Fruit fly (Drosophila melanogaster) whole organism, prepupa: Measurements from ENCODE around the gene CG5177.

ENCODE experiments used
- Blimp-1 ChIP-seq: fragments of 200-800 bp; sonication (Bioruptor generic); optimal IDR thresholded peaks from 3 replicates; lab custom pipeline; 2017; ENCODE audit warnings: missing biosample characterization, missing genetic modification characterization, mild to moderate bottlenecking, moderate library complexity, missing genetic modification reagents
- CG10631 ChIP-seq: fragments of 200-800 bp; sonication (Bioruptor generic); optimal IDR thresholded peaks from 2 replicates; lab custom pipeline; 2016; ENCODE audit warnings: missing biosample characterization, missing genetic modification characterization
- CG11294 ChIP-seq: fragments of 200-800 bp; sonication (Bioruptor generic); IDR thresholded peaks from 2 replicates; pipeline ENCODE4 v1.3.6; 2022; ENCODE audit warnings: missing biosample characterization, missing genetic modification characterization
- CG11902 ChIP-seq: fragments of 200-800 bp; sonication (Bioruptor generic); optimal IDR thresholded peaks from 3 replicates; lab custom pipeline; 2016; ENCODE audit warnings: missing biosample characterization, missing genetic modification characterization
- CG15336 ChIP-seq: fragments of 200-800 bp; sonication (Bioruptor generic); IDR thresholded peaks from 2 replicates; pipeline ENCODE4 v1.3.6; 2022; ENCODE audit warnings: missing biosample characterization, missing genetic modification characterization
- CG1621 ChIP-seq: fragments of 200-800 bp; sonication (Bioruptor generic); optimal IDR thresholded peaks from 3 replicates; lab custom pipeline; 2018; ENCODE audit warnings: missing biosample characterization, mild to moderate bottlenecking, missing genetic modification characterization
- CG3032 ChIP-seq: fragments of 200-800 bp; optimal IDR thresholded peaks from 2 replicates; lab custom pipeline; 2019; ENCODE audit warnings: missing biosample characterization, mild to moderate bottlenecking, missing genetic modification characterization, moderate library complexity
- CG31627 ChIP-seq: fragments of 200-800 bp; sonication (Bioruptor generic); optimal IDR thresholded peaks from 3 replicates; lab custom pipeline; 2016; ENCODE audit warnings: missing biosample characterization, missing genetic modification characterization
- CG6276 ChIP-seq: fragments of 200-800 bp; sonication (Bioruptor generic); optimal IDR thresholded peaks from 2 replicates; lab custom pipeline; 2017; ENCODE audit warnings: missing biosample characterization, mild to moderate bottlenecking, missing genetic modification characterization
- CG6792 ChIP-seq: fragments of 200-800 bp; sonication (Bioruptor generic); optimal IDR thresholded peaks from 3 replicates; lab custom pipeline; 2016; ENCODE audit warnings: missing biosample characterization, missing genetic modification characterization
- CG7368 ChIP-seq: fragments of 200-800 bp; sonication (Bioruptor generic); optimal IDR thresholded peaks from 3 replicates; lab custom pipeline; 2016; ENCODE audit warnings: missing biosample characterization, missing genetic modification characterization
- CG8119 ChIP-seq: fragments of 200-800 bp; sonication (Bioruptor generic); IDR thresholded peaks from 3 replicates; pipeline ENCODE4 v1.3.6; 2022; ENCODE audit warnings: missing biosample characterization, missing genetic modification characterization
- CG8632 ChIP-seq: fragments of 200-800 bp; sonication (Bioruptor generic); optimal IDR thresholded peaks from 3 replicates; lab custom pipeline; 2016; ENCODE audit warnings: missing biosample characterization, missing genetic modification characterization
- CG9139 ChIP-seq: fragments of 200-800 bp; sonication (Bioruptor generic); optimal IDR thresholded peaks from 3 replicates; lab custom pipeline; 2017; ENCODE audit warnings: missing biosample characterization, mild to moderate bottlenecking, missing genetic modification characterization
- Ets21C ChIP-seq: fragments of 200-800 bp; sonication (Bioruptor generic); optimal IDR thresholded peaks from 3 replicates; lab custom pipeline; 2016; ENCODE audit warnings: missing biosample characterization, missing genetic modification characterization
- Gug ChIP-seq: fragments of 200-800 bp; sonication (Bioruptor generic); IDR thresholded peaks from 2 replicates; pipeline ENCODE4 v1.3.6; 2022; ENCODE audit warnings: missing biosample characterization, missing genetic modification characterization
- Hr39 ChIP-seq: fragments of 200-800 bp; sonication (Bioruptor generic); optimal IDR thresholded peaks from 2 replicates; lab custom pipeline; 2016; ENCODE audit warnings: missing biosample characterization, missing genetic modification characterization
- Hr4 ChIP-seq: fragments of 200-800 bp; sonication (Bioruptor generic); optimal IDR thresholded peaks from 3 replicates; lab custom pipeline; 2016; ENCODE audit warnings: missing biosample characterization, missing genetic modification characterization
- Met ChIP-seq: fragments of 200-800 bp; sonication (Bioruptor generic); optimal IDR thresholded peaks from 3 replicates; lab custom pipeline; 2016; ENCODE audit warnings: missing biosample characterization, missing genetic modification characterization
- OdsH ChIP-seq: fragments of 200-800 bp; sonication (Bioruptor generic); optimal IDR thresholded peaks from 3 replicates; lab custom pipeline; 2016; ENCODE audit warnings: missing biosample characterization, missing genetic modification characterization
- Smox ChIP-seq: fragments of 200-800 bp; sonication (Bioruptor generic); optimal IDR thresholded peaks from 3 replicates; lab custom pipeline; 2016; ENCODE audit warnings: missing biosample characterization, missing genetic modification characterization
- achi ChIP-seq: fragments of 200-800 bp; sonication (Bioruptor generic); optimal IDR thresholded peaks from 3 replicates; lab custom pipeline; 2016; ENCODE audit warnings: missing biosample characterization, missing genetic modification characterization
- dac ChIP-seq: fragments of 200-800 bp; sonication (Bioruptor generic); optimal IDR thresholded peaks from 2 replicates; lab custom pipeline; 2017; ENCODE audit warnings: missing biosample characterization, mild to moderate bottlenecking, missing genetic modification characterization
- dsx ChIP-seq: fragments of 200-800 bp; optimal IDR thresholded peaks from 3 replicates; lab custom pipeline; 2019; ENCODE audit warnings: missing biosample characterization, mild to moderate bottlenecking, missing genetic modification characterization, moderate library complexity; ENCODE audit not compliant: poor library complexity, severe bottlenecking
- eg ChIP-seq: fragments of 200-800 bp; sonication (Bioruptor generic); IDR thresholded peaks from 3 replicates; pipeline ENCODE4 v1.3.6; 2022; ENCODE audit warnings: missing biosample characterization, missing genetic modification characterization
- esn ChIP-seq: fragments of 200-800 bp; sonication (Bioruptor generic); optimal IDR thresholded peaks from 2 replicates; lab custom pipeline; 2016; ENCODE audit warnings: missing biosample characterization, mild to moderate bottlenecking, missing genetic modification characterization, moderate library complexity
- fd59A ChIP-seq: fragments of 200-800 bp; sonication (Bioruptor generic); optimal IDR thresholded peaks from 2 replicates; lab custom pipeline; 2017; ENCODE audit warnings: missing biosample characterization, mild to moderate bottlenecking, missing genetic modification characterization, missing genetic modification reagents
- fkh ChIP-seq: fragments of 200-800 bp; sonication (Bioruptor generic); optimal IDR thresholded peaks from 3 replicates; lab custom pipeline; 2017; ENCODE audit warnings: missing biosample characterization, mild to moderate bottlenecking, missing genetic modification characterization, moderate library complexity
- lz ChIP-seq: fragments of 200-800 bp; sonication (Bioruptor generic); optimal IDR thresholded peaks from 3 replicates; lab custom pipeline; 2016; ENCODE audit warnings: missing biosample characterization, missing genetic modification characterization
- net ChIP-seq: fragments of 200-800 bp; sonication (Bioruptor generic); optimal IDR thresholded peaks from 3 replicates; lab custom pipeline; 2016; ENCODE audit warnings: missing biosample characterization, missing genetic modification characterization
- pdm3 ChIP-seq: fragments of 200-800 bp; sonication (Bioruptor generic); optimal IDR thresholded peaks from 3 replicates; lab custom pipeline; 2016; ENCODE audit warnings: missing biosample characterization, missing genetic modification characterization
- spab ChIP-seq: fragments of 200-800 bp; sonication (Bioruptor generic); optimal IDR thresholded peaks from 2 replicates; lab custom pipeline; 2017; ENCODE audit warnings: missing biosample characterization, mild to moderate bottlenecking, missing genetic modification characterization, missing genetic modification reagents
- topi ChIP-seq: fragments of 200-800 bp; sonication (Bioruptor generic); optimal IDR thresholded peaks from 3 replicates; lab custom pipeline; 2016; ENCODE audit warnings: missing biosample characterization, missing genetic modification characterization
- vri ChIP-seq: fragments of 200-800 bp; sonication (Bioruptor generic); optimal IDR thresholded peaks from 3 replicates; lab custom pipeline; 2016; ENCODE audit warnings: missing biosample characterization, mild to moderate bottlenecking, missing genetic modification characterization

CG5177 gene

DNA sequence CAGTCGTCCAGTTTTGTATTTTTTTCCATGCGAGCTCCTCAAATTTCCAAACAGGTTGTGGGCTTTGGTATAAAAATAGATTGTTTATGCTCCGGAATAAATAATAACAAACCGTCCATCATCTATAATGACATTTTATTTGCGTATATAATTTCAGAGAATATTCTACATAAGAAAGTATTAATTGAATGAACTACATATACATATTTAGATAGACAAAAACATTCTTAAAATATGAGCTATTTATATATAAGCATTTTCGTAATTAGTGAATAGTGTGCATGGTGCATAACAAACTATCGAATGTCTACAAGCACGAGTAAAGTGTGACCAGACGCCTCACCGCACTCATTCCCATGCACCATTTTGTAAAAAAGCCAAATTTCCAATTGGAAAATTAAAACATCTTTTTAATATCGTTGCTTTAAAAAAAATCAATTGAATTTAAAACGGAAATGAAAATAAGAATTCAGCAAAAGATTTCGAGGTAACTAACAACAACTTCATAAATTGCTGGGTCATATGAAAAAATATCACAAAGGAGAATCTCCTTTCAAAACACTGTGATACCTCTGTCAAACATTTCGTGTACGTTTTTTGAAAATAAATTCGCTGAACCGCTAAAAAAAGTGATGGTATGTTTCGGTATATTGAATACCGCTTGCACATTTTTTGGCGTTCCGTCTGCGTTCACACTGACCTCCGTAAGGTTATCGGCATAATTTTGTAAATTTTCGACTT, 21.5 kb downstream of the CG5177 start, which contains the start of gene muc (continued):
- TF ChIP-seq Hr39 (peak; percentile 18), topi (GFP tag; lab: Kevin White, UChicago) (peak; percentile 3), CG3032 (tag; lab: Kevin White, UChicago) (peak; percentile 39), vri (GFP tag; lab: Kevin White, UChicago) (no peak), esn (GFP tag; lab: Kevin White, UChicago) (peak; percentile 31), CG31627 (GFP tag; lab: Kevin White, UChicago) (peak; percentile 60), dac (GFP tag; lab: Kevin White, UChicago) (no peak), CG11294 (GFP tag; lab: Robert Waterston, UW) (no peak), Gug (GFP tag; lab: Robert Waterston, UW) (no peak), CG10631 (GFP tag; lab: Kevin White, UChicago) (peak; percentile 19), Smox (GFP tag; lab: Kevin White, UChicago) (peak; percentile 59), CG6792 (GFP tag; lab: Kevin White, UChicago) (peak; percentile 5), pdm3 (GFP tag; lab: Kevin White, UChicago) (peak; percentile 9), fd59A (no peak), Hr4 (GFP tag; lab: Kevin White, UChicago) (no peak), CG1621 (tag; lab: Kevin White, UChicago) (no peak), CG8632 (GFP tag; lab: Kevin White, UChicago) (no peak), CG11902 (GFP tag; lab: Kevin White, UChicago) (no peak), spab (GFP tag; lab: Kevin White, UChicago) (no peak), CG6276 (no peak), dsx (GFP tag; lab: Kevin White, UChicago) (peak; percentile 13), Blimp-1 (GFP tag; lab: Kevin White, UChicago) (no peak), lz (GFP tag; lab: Kevin White, UChicago) (peak; percentile 51), Met (peak; percentile 34), CG9139 (GFP tag; lab: Kevin White, UChicago) (no peak), OdsH (GFP tag; lab: Kevin White, UChicago) (no peak), CG8119 (GFP tag; lab: Robert Waterston, UW) (no peak), CG15336 (GFP tag; lab: Robert Waterston, UW) (no peak), Ets21C (GFP tag; lab: Kevin White, UChicago) (peak; percentile 38), CG7368 (GFP tag; lab: Kevin White, UChicago) (no peak), net (no peak)

DNA sequence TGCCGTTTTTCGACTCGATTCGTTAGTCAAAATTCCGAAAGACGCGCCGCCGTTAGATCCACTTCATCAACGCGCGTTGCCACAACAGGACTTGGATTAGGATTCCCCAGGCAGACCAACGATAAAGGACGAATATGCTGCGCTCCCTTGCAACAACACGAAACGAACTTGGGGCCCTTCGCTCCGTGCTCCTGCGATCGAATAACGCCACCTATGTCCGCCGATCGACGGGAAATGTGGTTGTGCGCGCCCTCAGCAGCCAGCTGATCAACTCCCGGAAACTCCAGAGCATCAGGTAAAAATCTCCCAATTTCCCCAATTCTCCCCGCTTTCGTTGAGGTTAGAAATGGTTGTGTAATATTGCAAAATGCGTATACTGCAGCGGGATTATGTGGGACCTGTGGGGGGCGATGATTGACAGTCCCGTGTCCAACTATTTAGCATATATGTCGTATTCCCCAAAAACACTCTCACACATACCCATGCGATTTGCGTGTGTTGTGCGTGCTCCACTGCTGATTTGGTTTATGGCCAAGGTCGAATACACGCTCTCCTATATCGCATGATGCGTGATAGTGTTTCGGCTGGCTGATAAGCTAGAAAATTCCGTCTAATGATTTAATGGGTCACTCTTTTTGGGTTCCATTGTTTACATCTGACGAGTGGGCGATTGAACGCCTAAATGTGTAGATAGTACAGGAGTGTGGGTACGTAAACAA, 22.2 kb downstream of the CG5177 start:
- no peak for TF ChIP-seq achi (GFP tag; lab: Kevin White, UChicago)
- peak; percentile 61 for TF ChIP-seq fkh (GFP tag; lab: Kevin White, UChicago)

DNA sequence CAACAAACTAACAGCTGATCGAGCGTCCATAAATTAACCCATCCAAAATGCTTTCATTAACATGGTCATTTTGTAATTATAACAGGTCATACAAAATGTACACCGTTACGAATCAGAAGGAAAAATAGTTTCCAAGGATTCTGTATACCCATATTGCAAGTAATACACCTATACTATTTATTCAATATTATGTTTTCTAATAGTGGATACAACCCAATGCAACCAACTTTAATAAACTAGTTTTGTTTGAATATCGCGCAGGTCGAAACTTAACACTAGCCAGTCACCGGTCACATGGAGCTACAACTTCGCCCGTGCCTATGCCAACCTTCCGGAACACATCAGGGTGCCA, 22.7 kb downstream of the CG5177 start:
- TF ChIP-seq Hr4 (GFP tag; lab: Kevin White, UChicago) (no peak), fkh (GFP tag; lab: Kevin White, UChicago) (no peak), Hr39 (no peak), Gug (GFP tag; lab: Robert Waterston, UW) (no peak), esn (GFP tag; lab: Kevin White, UChicago) (no peak), Smox (GFP tag; lab: Kevin White, UChicago) (no peak), achi (GFP tag; lab: Kevin White, UChicago) (no peak), CG11294 (GFP tag; lab: Robert Waterston, UW) (no peak), CG7368 (GFP tag; lab: Kevin White, UChicago) (no peak), OdsH (GFP tag; lab: Kevin White, UChicago) (no peak), eg (GFP tag; lab: Robert Waterston, UW) (no peak)
